Fruit fly (Drosophila melanogaster) whole organism, larva: ENCODE results near the gene CG15011.

Experiments used
- noc ChIP-seq: fragments of 200-800 bp; sonication (Bioruptor generic); optimal IDR thresholded peaks from 3 replicates; lab custom pipeline; 2019; ENCODE audit warnings: missing biosample characterization, mild to moderate bottlenecking, missing genetic modification characterization, moderate library complexity

CG15011 gene

DNA sequence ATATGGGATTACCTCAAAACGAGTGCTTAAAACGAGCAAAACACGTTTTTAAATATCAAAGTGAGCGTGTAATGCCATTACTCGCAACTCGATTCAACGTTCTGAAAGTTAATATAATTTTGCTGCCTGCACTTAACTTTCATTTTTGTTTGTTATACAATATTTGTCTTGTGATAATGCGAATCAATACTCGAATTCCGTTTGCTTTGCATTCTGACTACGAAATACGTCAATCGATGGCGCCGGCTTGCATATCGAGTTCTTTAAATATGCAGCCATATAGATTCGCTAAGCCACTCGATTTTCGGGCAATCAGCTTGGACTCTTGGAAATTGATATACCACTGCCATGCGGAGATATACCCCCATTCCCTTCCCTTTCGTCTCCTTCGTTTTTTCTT, 38.3 kb downstream of the CG15011 start:
- TF ChIP-seq noc (tag; lab: Kevin White, UChicago): no peak

dm6 chr3L:4219291-4220228, 39.4 kb downstream of the CG15011 start:
- TF ChIP-seq noc (tag; lab: Kevin White, UChicago): no peak

DNA sequence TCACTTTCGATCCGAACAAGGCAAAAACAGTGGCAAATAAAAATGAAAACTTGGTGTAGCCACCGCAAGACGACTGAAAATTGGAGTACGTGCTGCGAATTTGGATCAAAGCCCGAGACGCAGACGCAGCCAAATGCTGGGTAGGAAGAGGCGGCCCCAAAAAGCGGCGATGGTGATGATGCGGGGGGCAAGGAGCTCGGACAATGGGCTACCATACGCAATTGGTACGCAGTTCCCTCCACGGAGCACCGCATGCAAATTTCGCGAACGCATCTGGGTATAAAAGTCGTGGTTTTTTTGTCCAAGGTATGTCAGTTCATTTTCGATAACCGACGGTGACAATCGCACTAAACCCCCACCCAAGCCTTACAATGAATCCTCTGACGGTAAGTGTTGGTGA, 43.9 kb downstream of the CG15011 start, which contains the start of gene Cpr64Ad:
Gene Cpr64Ad (plus strand): TSS at position 301 of the 400 bp plus-strand sequence.
- TF ChIP-seq noc (tag; lab: Kevin White, UChicago): no peak

- no peak for TF ChIP-seq noc (tag; lab: Kevin White, UChicago)
Measured at dm6 chr3L:4212815-4213214, 46.1 kb downstream of the CG15011 start, which contains the start of gene Cpr64Ac. Gene Cpr64Ac, minus strand, starts transcription at chr3L:4212915.

DNA sequence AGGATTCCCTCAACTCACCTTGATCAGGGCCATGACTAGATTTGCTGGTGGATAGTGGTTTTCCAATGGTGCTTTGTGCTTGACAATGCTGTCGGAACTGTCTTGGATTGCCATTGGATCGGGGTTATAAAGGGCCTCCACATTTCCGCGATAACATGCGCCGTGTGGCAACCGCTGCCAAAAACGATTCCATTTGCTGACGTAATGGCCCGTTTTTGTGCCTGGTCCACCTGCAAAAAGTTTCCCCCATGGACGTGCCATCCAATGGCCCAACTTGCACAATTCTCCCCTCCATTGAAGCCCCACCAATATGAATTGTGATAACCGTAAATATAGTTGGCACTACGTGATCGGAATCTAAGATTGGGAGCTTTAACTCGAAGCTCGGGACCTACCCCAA, 47.5 kb downstream of the CG15011 start, which contains the start of gene Cpr64Ab:
Gene Cpr64Ab (minus strand): TSS at position 101 of the 400 bp plus-strand sequence.
- TF ChIP-seq noc (tag; lab: Kevin White, UChicago): no peak

- TF ChIP-seq noc (tag; lab: Kevin White, UChicago): no peak
Measured at dm6 chr3L:4209731-4210130, 49.2 kb downstream of the CG15011 start.

DNA sequence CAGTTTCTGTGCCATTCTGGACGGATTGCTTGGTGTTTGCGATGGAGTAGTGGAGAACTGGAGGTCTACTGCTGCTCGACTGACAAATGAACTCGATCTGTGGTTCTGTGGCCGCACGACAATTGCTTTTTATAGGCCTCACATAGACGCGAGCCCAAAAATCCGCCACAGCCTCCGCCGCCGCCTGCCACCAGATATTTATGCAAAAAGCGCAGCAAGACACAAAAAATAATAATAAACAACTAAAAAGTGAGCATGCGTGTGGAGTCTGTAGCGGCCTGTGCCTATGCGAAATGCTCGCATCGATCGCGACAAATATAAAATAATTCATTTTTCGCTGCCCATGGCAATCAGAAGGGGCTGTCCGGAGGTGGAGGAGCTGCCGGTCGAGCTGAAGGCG, 49.9 kb downstream of the CG15011 start, which contains the start of gene Cpr64Aa:
Gene Cpr64Aa (minus strand): TSS at position 101 of the 400 bp plus-strand sequence.
- no peak for TF ChIP-seq noc (tag; lab: Kevin White, UChicago)
